Fruit fly (Drosophila melanogaster): ENCODE measurements around the gene SecS.

Gene SecS

DNA sequence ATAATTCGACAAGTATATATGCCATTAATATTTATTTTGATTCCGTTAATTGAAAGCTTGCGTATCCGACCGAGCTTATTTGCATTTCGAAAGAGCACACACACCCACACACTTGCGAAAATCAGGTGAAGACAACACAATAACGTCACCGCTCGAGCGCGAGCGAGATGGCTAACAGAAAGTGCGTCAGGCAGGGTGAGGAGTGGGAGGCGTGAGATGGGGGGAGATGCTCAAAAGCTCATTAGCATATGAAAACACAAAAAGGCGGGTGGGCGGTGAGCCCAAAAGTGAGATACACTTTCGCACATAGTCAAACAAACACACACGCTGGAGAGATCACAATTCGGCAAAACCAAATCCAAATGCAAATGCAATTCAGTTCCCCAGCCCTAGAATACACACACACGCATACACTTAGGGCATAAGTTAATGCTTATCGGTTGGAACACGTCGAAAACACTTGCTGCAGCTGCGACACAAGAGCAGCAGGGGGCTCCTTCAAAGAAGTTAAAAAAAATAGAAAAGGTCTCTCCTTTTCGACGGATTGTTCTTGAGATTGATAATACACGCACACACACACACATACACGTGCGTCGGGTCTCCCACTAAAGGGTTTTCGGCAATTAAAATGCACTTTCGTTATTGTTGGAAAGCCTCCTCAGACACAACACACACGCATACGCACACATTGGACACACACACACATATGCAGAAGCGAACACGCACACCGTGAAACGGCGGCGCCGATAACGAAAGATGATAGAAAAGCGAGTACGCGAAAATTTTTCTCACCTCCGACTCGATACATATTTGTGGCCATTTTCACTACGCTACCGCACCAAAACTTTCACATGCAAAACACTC lies 46.7 kb downstream of the SecS start:
- no peak for TF ChIP-seq CG17801 (GFP tag; optimal IDR thresholded peaks at IDR 0.05; ENCODE audit: partially characterized antibody)

DNA sequence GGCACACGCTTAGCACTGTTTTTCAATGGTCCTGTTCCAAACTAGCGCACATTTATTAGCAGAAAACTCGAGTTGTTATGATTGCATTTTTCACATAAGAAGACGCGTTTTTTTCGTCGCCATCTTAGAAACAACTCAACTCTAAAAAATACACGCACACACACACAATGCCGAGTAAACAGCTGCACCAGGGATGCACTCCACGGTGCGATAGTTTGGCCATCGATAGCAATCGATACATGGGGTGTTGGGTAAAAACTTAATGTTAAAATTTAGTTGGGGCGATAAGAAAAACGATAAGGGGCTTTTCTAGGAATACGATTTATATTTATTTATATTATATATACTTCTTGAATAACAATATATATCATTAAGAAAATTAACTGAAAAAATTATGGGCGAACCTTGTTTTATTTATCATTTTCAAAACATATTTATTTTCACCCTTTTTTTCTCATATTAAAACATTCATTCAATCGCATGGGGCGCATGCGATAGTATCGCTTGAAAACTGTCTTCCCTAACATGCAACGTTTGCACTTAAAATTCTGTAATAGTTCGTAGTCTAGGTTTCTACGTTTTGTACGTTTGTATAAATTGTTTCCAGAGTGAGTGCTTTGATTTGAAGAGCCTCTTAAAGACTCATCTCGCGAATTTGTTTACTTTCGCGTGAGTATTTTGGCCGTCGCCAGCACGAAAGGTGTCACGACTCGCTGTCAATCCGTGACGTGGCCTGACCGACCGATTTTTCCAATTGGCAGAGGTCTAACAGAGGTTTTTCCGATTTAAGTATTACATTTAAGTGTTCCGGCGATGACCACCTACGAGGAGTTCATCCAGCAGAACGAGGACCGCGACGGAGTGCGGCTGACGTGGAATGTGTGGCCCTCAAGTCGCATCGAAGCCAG lies 47.6 kb downstream of the SecS start, which contains the start of the genes MTA1-like and Sec23:
MTA1-like (minus strand) TSS at position 170 of the 908 bp plus-strand sequence.
Sec23 (plus strand) TSS at position 497 of the 908 bp plus-strand sequence.
- TF ChIP-seq CG17801 (GFP tag; optimal IDR thresholded peaks at IDR 0.05; ENCODE audit: partially characterized antibody), result no peak

DNA sequence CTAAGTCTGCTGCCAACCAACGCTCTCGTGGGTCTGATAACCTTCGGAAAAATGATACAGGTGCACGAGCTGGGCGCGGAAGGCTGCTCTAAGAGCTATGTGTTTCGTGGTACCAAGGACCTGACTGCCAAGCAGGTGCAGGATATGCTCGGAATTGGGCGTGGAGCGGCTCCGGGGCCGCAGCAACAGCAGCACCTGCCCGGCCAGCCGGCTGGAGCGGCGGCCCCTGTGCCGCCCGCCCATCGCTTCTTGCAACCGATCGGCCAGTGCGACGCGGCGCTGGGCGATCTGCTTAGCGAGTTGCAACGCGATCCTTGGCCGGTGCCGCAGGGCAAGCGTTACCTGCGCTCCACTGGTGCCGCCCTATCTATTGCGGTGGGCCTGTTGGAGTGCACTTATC lies 48.7 kb downstream of the SecS start:
- no peak for TF ChIP-seq CG17801 (GFP tag; optimal IDR thresholded peaks at IDR 0.05; ENCODE audit: partially characterized antibody)

Measured in ovary, adult (tissue).